Worm (Caenorhabditis elegans): ENCODE measurements around the gene Y11D7A.8.

Y11D7A.8 gene

ce11 chrIV:9266464-9266863 is 15.3 kb downstream of the Y11D7A.8 start, which contains the start of gene Y11D7A.19:
Y11D7A.19 (minus strand) TSS chrIV:9266564.
- no peak for TF ChIP-seq nhr-21 (tag; optimal IDR thresholded peaks at IDR 0.05)
- TF ChIP-seq lin-11 (tag; optimal IDR thresholded peaks at IDR 0.05) = no peak
- no peak for TF ChIP-seq blmp-1 (tag; optimal IDR thresholded peaks at IDR 0.05; ENCODE audit: insufficient read depth)

ce11 chrIV:9267581-9267980 is 16.4 kb downstream of the Y11D7A.8 start:
- TF ChIP-seq snpc-4 (tag; optimal IDR thresholded peaks at IDR 0.05) (no peak), mbf-1 (tag; optimal IDR thresholded peaks at IDR 0.05) (no peak), dmd-4 (tag; optimal IDR thresholded peaks at IDR 0.05) (no peak)

ce11 chrIV:9268916-9269315 is 17.7 kb downstream of the Y11D7A.8 start:
- TF ChIP-seq nhr-23 (tag; optimal IDR thresholded peaks at IDR 0.05) = no peak
- no peak for TF ChIP-seq lsy-2 (tag; optimal IDR thresholded peaks at IDR 0.05)
- no peak for TF ChIP-seq Y55F3AM.14 (GFP tag; optimal IDR thresholded peaks at IDR 0.05)
- no peak for TF ChIP-seq alr-1 (tag; optimal IDR thresholded peaks at IDR 0.05)
- no peak for TF ChIP-seq dmd-4 (tag; optimal IDR thresholded peaks at IDR 0.05)
- no peak for TF ChIP-seq nhr-11 (tag; optimal IDR thresholded peaks at IDR 0.05)
- no peak for TF ChIP-seq mdl-1 (tag; optimal IDR thresholded peaks at IDR 0.05)
- no peak for TF ChIP-seq sma-9 (GFP tag; optimal IDR thresholded peaks at IDR 0.05)
- no peak for TF ChIP-seq sma-9 (tag; optimal IDR thresholded peaks at IDR 0.05)
- TF ChIP-seq egl-27 (tag; optimal IDR thresholded peaks at IDR 0.05) = no peak
- no peak for TF ChIP-seq lin-11 (tag; optimal IDR thresholded peaks at IDR 0.05)
- TF ChIP-seq nhr-77 (tag; optimal IDR thresholded peaks at IDR 0.05) = no peak
- TF ChIP-seq ZK546.5 (tag; optimal IDR thresholded peaks at IDR 0.05) = no peak
- TF ChIP-seq sem-4 (tag; optimal IDR thresholded peaks at IDR 0.05) = no peak
- TF ChIP-seq lin-13 (GFP tag; optimal IDR thresholded peaks at IDR 0.05) = no peak
- no peak for TF ChIP-seq zag-1 (tag; optimal IDR thresholded peaks at IDR 0.05)
- TF ChIP-seq C34F6.9 (tag; optimal IDR thresholded peaks at IDR 0.05) = no peak
- no peak for TF ChIP-seq mab-5 (tag; optimal IDR thresholded peaks at IDR 0.05)

ce11 chrIV:9269796-9270195 is 18.6 kb downstream of the Y11D7A.8 start, which contains the start of gene flh-3:
flh-3 (plus strand) TSS chrIV:9270096.
- TF ChIP-seq skn-1 (tag; optimal IDR thresholded peaks at IDR 0.05) (no peak), elt-3 (tag; optimal IDR thresholded peaks at IDR 0.05) (no peak), unc-62 (GFP tag; optimal IDR thresholded peaks at IDR 0.05) (no peak), nhr-12 (tag; optimal IDR thresholded peaks at IDR 0.05) (no peak), nhr-11 (tag; optimal IDR thresholded peaks at IDR 0.05) (no peak), unc-55 (GFP tag; optimal IDR thresholded peaks at IDR 0.05) (no peak), lin-11 (tag; optimal IDR thresholded peaks at IDR 0.05) (no peak), dmd-4 (tag; optimal IDR thresholded peaks at IDR 0.05) (no peak), nhr-25 (tag; optimal IDR thresholded peaks at IDR 0.05) (no peak), nhr-77 (tag; optimal IDR thresholded peaks at IDR 0.05) (no peak), zag-1 (tag; optimal IDR thresholded peaks at IDR 0.05) (no peak), egl-27 (tag; optimal IDR thresholded peaks at IDR 0.05) (no peak), nhr-21 (tag; optimal IDR thresholded peaks at IDR 0.05) (no peak), sma-9 (GFP tag; optimal IDR thresholded peaks at IDR 0.05) (no peak), sma-9 (tag; optimal IDR thresholded peaks at IDR 0.05) (no peak), lin-39 (tag; optimal IDR thresholded peaks at IDR 0.05) (no peak), Y55F3AM.14 (GFP tag; optimal IDR thresholded peaks at IDR 0.05) (no peak), gmeb-1 (tag; optimal IDR thresholded peaks at IDR 0.05) (no peak)

DNA sequence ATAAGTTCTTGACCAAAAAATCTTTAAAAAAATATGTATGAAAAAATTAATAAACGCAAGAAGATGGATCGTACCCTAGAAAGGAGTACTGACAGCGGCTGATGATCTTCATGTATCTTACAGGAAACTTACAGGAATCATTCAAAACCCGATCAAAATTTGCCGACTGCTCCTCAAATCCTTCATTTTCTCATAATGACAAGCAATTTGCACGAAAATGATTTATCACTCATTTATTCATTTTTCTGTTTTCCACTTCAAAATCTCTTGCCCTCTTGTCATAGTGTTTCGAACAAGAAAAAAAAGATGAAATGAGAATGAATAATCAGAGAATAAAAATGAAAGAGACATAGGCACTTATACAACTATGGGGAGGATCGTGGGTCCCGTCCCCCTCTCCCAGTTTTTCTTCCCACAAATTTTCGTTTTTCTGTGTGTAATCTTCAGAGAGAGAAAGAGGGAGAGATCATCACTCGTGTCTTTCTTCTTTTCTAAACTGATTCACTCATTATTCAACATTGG is 22.9 kb downstream of the Y11D7A.8 start, which contains the start of gene nmy-3:
TSS of gene nmy-3 (plus strand) at position 472 of the 522 bp plus-strand sequence.
- no peak for TF ChIP-seq gmeb-1 (tag; optimal IDR thresholded peaks at IDR 0.05)
- TF ChIP-seq peb-1 (tag; optimal IDR thresholded peaks at IDR 0.05) = no peak
- no peak for TF ChIP-seq nhr-6 (tag; optimal IDR thresholded peaks at IDR 0.05)
- TF ChIP-seq ama-1 (optimal IDR thresholded peaks at IDR 0.05) = no peak
- no peak for TF ChIP-seq sma-3 (GFP tag; optimal IDR thresholded peaks at IDR 0.05)
- no peak for TF ChIP-seq ZK546.5 (tag; optimal IDR thresholded peaks at IDR 0.05)
- TF ChIP-seq ceh-82 (tag; optimal IDR thresholded peaks at IDR 0.05) = no peak
- TF ChIP-seq crh-2 (tag; optimal IDR thresholded peaks at IDR 0.05) = no peak
- TF ChIP-seq ztf-1 (GFP tag; conservative IDR thresholded peaks at IDR 0.05) = no peak
- TF ChIP-seq unc-39 (tag; optimal IDR thresholded peaks at IDR 0.05) = no peak
- no peak for TF ChIP-seq nhr-11 (tag; optimal IDR thresholded peaks at IDR 0.05)
- TF ChIP-seq snpc-4 (tag; optimal IDR thresholded peaks at IDR 0.05) = no peak
- TF ChIP-seq egl-27 (tag; optimal IDR thresholded peaks at IDR 0.05) = no peak
- no peak for TF ChIP-seq elt-3 (tag; optimal IDR thresholded peaks at IDR 0.05)
- TF ChIP-seq nhr-12 (tag; optimal IDR thresholded peaks at IDR 0.05) = no peak
- TF ChIP-seq lin-11 (tag; optimal IDR thresholded peaks at IDR 0.05) = no peak
- TF ChIP-seq nhr-10 (tag; optimal IDR thresholded peaks at IDR 0.05) = no peak
- no peak for TF ChIP-seq mab-5 (tag; optimal IDR thresholded peaks at IDR 0.05)
- no peak for TF ChIP-seq R02D3.7 (tag; optimal IDR thresholded peaks at IDR 0.05)
